Fruit fly (Drosophila melanogaster) whole organism, embryonic: ENCODE measurements around the gene Shmt.

Source experiments
- ATbp ChIP-seq: fragments of 200-800 bp; sonication (Bioruptor generic); optimal IDR thresholded peaks from 2 replicates; lab custom pipeline; 2017; ENCODE audit warnings: missing biosample characterization, mild to moderate bottlenecking, missing genetic modification characterization, missing genetic modification reagents
- B-H1 ChIP-seq: fragments of 200-800 bp; sonication (Bioruptor generic); IDR thresholded peaks from 3 replicates; pipeline ENCODE4 v1.3.6; 2022; ENCODE audit warnings: missing biosample characterization, missing genetic modification characterization
- CG10431 ChIP-seq: fragments of 200-800 bp; sonication (Bioruptor generic); optimal IDR thresholded peaks from 3 replicates; lab custom pipeline; 2018; ENCODE audit warnings: missing biosample characterization, mild to moderate bottlenecking, missing genetic modification characterization
- CG11398 ChIP-seq: fragments of 200-800 bp; sonication (Bioruptor generic); optimal IDR thresholded peaks from 2 replicates; lab custom pipeline; 2016; ENCODE audit warnings: missing biosample characterization, missing genetic modification characterization
- CG13287 ChIP-seq: fragments of 200-800 bp; sonication (Bioruptor generic); IDR thresholded peaks from 2 replicates; pipeline ENCODE4 v1.3.6; 2022; ENCODE audit warnings: missing biosample characterization, missing genetic modification characterization; ENCODE audit not compliant: partially characterized antibody
- CG13894 ChIP-seq: fragments of 200-800 bp; sonication (Bioruptor generic); optimal IDR thresholded peaks from 3 replicates; lab custom pipeline; 2018; ENCODE audit warnings: missing biosample characterization, mild to moderate bottlenecking, missing genetic modification characterization, moderate library complexity
- CG15073 ChIP-seq: fragments of 200-800 bp; sonication (Bioruptor generic); optimal IDR thresholded peaks from 2 replicates; lab custom pipeline; 2016; ENCODE audit warnings: missing biosample characterization, missing genetic modification characterization
- CG1603 ChIP-seq: fragments of 200-800 bp; sonication (Bioruptor generic); optimal IDR thresholded peaks from 2 replicates; lab custom pipeline; 2019; ENCODE audit warnings: missing biosample characterization, mild to moderate bottlenecking, missing genetic modification characterization, moderate library complexity
- CG16779 ChIP-seq: fragments of 200-800 bp; sonication (Bioruptor generic); IDR thresholded peaks from 2 replicates; pipeline ENCODE4 v1.3.6; 2022; ENCODE audit warnings: missing biosample characterization, missing genetic modification characterization
- CG16813 ChIP-seq: fragments of 200-800 bp; sonication (Bioruptor generic); IDR thresholded peaks from 3 replicates; pipeline ENCODE4 v1.3.6; 2022; ENCODE audit warnings: missing biosample characterization, missing genetic modification characterization; ENCODE audit not compliant: partially characterized antibody
- CG17612 ChIP-seq: fragments of 200-800 bp; sonication (Bioruptor generic); IDR thresholded peaks from 2 replicates; pipeline ENCODE4 v1.3.6; 2022; ENCODE audit warnings: missing biosample characterization, missing genetic modification characterization
- CG18262 ChIP-seq: fragments of 200-800 bp; optimal IDR thresholded peaks from 3 replicates; lab custom pipeline; 2019; ENCODE audit warnings: missing biosample characterization, mild to moderate bottlenecking, missing genetic modification characterization, moderate library complexity
- CG2120 ChIP-seq: fragments of 200-800 bp; sonication (Bioruptor generic); optimal IDR thresholded peaks from 3 replicates; lab custom pipeline; 2016; ENCODE audit warnings: missing biosample characterization, missing genetic modification characterization
- CG33557 ChIP-seq: fragments of 200-800 bp; sonication (Bioruptor generic); optimal IDR thresholded peaks from 2 replicates; lab custom pipeline; 2019; ENCODE audit warnings: missing biosample characterization, mild to moderate bottlenecking, missing genetic modification characterization, moderate library complexity
- CG4404 ChIP-seq: fragments of 200-800 bp; sonication (Bioruptor generic); IDR thresholded peaks from 2 replicates; pipeline ENCODE4 v1.3.6; 2022; ENCODE audit warnings: missing biosample characterization, missing genetic modification characterization
- CG4424 ChIP-seq: fragments of 200-800 bp; sonication (Bioruptor generic); optimal IDR thresholded peaks from 3 replicates; lab custom pipeline; 2016; ENCODE audit warnings: missing biosample characterization, missing genetic modification characterization
- CG4730 ChIP-seq: fragments of 200-800 bp; sonication (Bioruptor generic); IDR thresholded peaks from 2 replicates; pipeline ENCODE4 v1.3.6; 2022; ENCODE audit warnings: missing biosample characterization, missing genetic modification characterization
- CG4854 ChIP-seq: fragments of 200-800 bp; sonication (Bioruptor generic); optimal IDR thresholded peaks from 2 replicates; lab custom pipeline; 2016; ENCODE audit warnings: missing biosample characterization, missing genetic modification characterization, inconsistent platforms
- CG7357 ChIP-seq: fragments of 200-800 bp; sonication (Bioruptor generic); IDR thresholded peaks from 3 replicates; pipeline ENCODE4 v1.3.6; 2022; ENCODE audit warnings: missing biosample characterization, missing genetic modification characterization
- D19B ChIP-seq: fragments of 200-800 bp; sonication (Bioruptor generic); optimal IDR thresholded peaks from 2 replicates; lab custom pipeline; 2017; ENCODE audit warnings: missing biosample characterization, mild to moderate bottlenecking, missing genetic modification characterization
- Deaf1 ChIP-seq: fragments of 200-800 bp; optimal IDR thresholded peaks from 3 replicates; lab custom pipeline; 2019; ENCODE audit warnings: missing biosample characterization, mild to moderate bottlenecking, missing genetic modification characterization, moderate library complexity
- Dref ChIP-seq: fragments of 200-800 bp; sonication (Bioruptor generic); IDR thresholded peaks from 2 replicates; pipeline ENCODE4 v1.3.6; 2022; ENCODE audit warnings: missing biosample characterization, missing genetic modification characterization
- Drgx ChIP-seq: fragments of 200-800 bp; sonication (Bioruptor generic); IDR thresholded peaks from 2 replicates; pipeline ENCODE4 v1.3.6; 2022; ENCODE audit warnings: missing biosample characterization, missing genetic modification characterization
- NC2α ChIP-seq: fragments of 200-800 bp; sonication (Bioruptor generic); optimal IDR thresholded peaks from 2 replicates; lab custom pipeline; 2016; ENCODE audit warnings: missing biosample characterization, missing genetic modification characterization
- Tbp ChIP-seq: fragments of >200 bp; optimal IDR thresholded peaks from 2 replicates; lab custom pipeline; 2018; ENCODE audit warnings: missing biosample characterization, missing genetic modification characterization
- YL-1 ChIP-seq: fragments of 200-800 bp; sonication (Bioruptor generic); optimal IDR thresholded peaks from 3 replicates; lab custom pipeline; 2017; ENCODE audit warnings: missing biosample characterization, mild to moderate bottlenecking, missing genetic modification characterization
- abd-A ChIP-seq: fragments of 200-800 bp; sonication (Bioruptor generic); optimal IDR thresholded peaks from 3 replicates; lab custom pipeline; 2019; ENCODE audit warnings: missing biosample characterization, mild to moderate bottlenecking, missing genetic modification characterization, moderate library complexity
- ato ChIP-seq: fragments of 200-800 bp; sonication (Bioruptor generic); IDR thresholded peaks from 2 replicates; pipeline ENCODE4 v1.3.6; 2022; ENCODE audit warnings: missing biosample characterization, missing genetic modification characterization; ENCODE audit not compliant: partially characterized antibody
- bigmax ChIP-seq: fragments of 200-800 bp; sonication (Bioruptor generic); optimal IDR thresholded peaks from 2 replicates; lab custom pipeline; 2018; ENCODE audit warnings: missing biosample characterization, mild to moderate bottlenecking, missing genetic modification characterization
- corto ChIP-seq: fragments of 200-800 bp; sonication (Bioruptor generic); optimal IDR thresholded peaks from 2 replicates; lab custom pipeline; 2016; ENCODE audit warnings: missing biosample characterization, mild to moderate bottlenecking, missing genetic modification characterization, moderate library complexity
- crp ChIP-seq, 2 experiments: fragments of 200-800 bp; sonication (Bioruptor generic); optimal IDR thresholded peaks; 2 replicates in 1 of 2; 3 replicates in 1 of 2; lab custom pipeline; 2017; ENCODE audit warnings: missing biosample characterization in 2 of 2, missing genetic modification characterization in 2 of 2, mild to moderate bottlenecking in 1 of 2, moderate library complexity in 1 of 2
- dati ChIP-seq: fragments of 200-800 bp; sonication (Bioruptor generic); IDR thresholded peaks from 2 replicates; pipeline ENCODE4 v1.3.6; 2022; ENCODE audit warnings: missing biosample characterization, missing genetic modification characterization
- eyg ChIP-seq: fragments of 200-800 bp; sonication (Bioruptor generic); optimal IDR thresholded peaks from 3 replicates; lab custom pipeline; 2016; ENCODE audit warnings: missing biosample characterization, missing genetic modification characterization
- gcm2 ChIP-seq: fragments of 200-800 bp; sonication (Bioruptor generic); optimal IDR thresholded peaks from 2 replicates; lab custom pipeline; 2016; ENCODE audit warnings: missing biosample characterization, missing genetic modification characterization
- gem ChIP-seq: fragments of 200-800 bp; sonication (Bioruptor generic); optimal IDR thresholded peaks from 2 replicates; lab custom pipeline; 2019; ENCODE audit warnings: missing biosample characterization, mild to moderate bottlenecking, missing genetic modification characterization, moderate library complexity
- gsb-n ChIP-seq: fragments of 200-800 bp; sonication (Bioruptor generic); optimal IDR thresholded peaks from 3 replicates; lab custom pipeline; 2018; ENCODE audit warnings: missing biosample characterization, mild to moderate bottlenecking, missing genetic modification characterization
- hbn ChIP-seq: fragments of 200-800 bp; sonication (Bioruptor generic); IDR thresholded peaks from 2 replicates; pipeline ENCODE4 v1.3.6; 2022; ENCODE audit warnings: missing biosample characterization, missing genetic modification characterization; ENCODE audit not compliant: partially characterized antibody
- hth ChIP-seq: fragments of >200 bp; optimal IDR thresholded peaks from 2 replicates; lab custom pipeline; 2017; ENCODE audit warnings: inconsistent platforms
- inv ChIP-seq: fragments of 200-800 bp; sonication (Bioruptor generic); IDR thresholded peaks from 2 replicates; pipeline ENCODE4 v1.3.6; 2022; ENCODE audit warnings: missing biosample characterization, missing genetic modification characterization; ENCODE audit not compliant: partially characterized antibody
- lab ChIP-seq: fragments of 200-800 bp; sonication (Bioruptor generic); optimal IDR thresholded peaks from 3 replicates; lab custom pipeline; 2017; ENCODE audit warnings: missing biosample characterization, missing genetic modification characterization, mild to moderate bottlenecking, moderate library complexity, missing genetic modification reagents
- nau ChIP-seq: fragments of 200-800 bp; sonication (Bioruptor generic); optimal IDR thresholded peaks from 3 replicates; lab custom pipeline; 2017; ENCODE audit warnings: missing biosample characterization, mild to moderate bottlenecking, missing genetic modification characterization, missing genetic modification reagents
- otp ChIP-seq: fragments of 200-800 bp; sonication (Bioruptor generic); IDR thresholded peaks from 3 replicates; pipeline ENCODE4, ENCODE4 v1.3.6; 2022; ENCODE audit warnings: missing biosample characterization, missing genetic modification characterization
- pb ChIP-seq: fragments of 200-800 bp; sonication (Bioruptor generic); optimal IDR thresholded peaks from 3 replicates; lab custom pipeline; 2016; ENCODE audit warnings: missing biosample characterization, missing genetic modification characterization
- sc ChIP-seq, 3 experiments: fragments of >200 bp in 2 of 3; fragments of 200-800 bp in 1 of 3; sonication (Bioruptor generic) in 1 of 3; optimal IDR thresholded peaks; 2 replicates in 2 of 3; 3 replicates in 1 of 3; lab custom pipeline; 2017; ENCODE audit warnings: mild to moderate bottlenecking in 1 of 3, missing biosample characterization in 1 of 3, missing genetic modification characterization in 1 of 3, missing genetic modification reagents in 1 of 3
- seq ChIP-seq: fragments of 200-800 bp; sonication (Bioruptor generic); IDR thresholded peaks from 2 replicates; pipeline ENCODE4 v1.3.6; 2022; ENCODE audit warnings: missing biosample characterization, missing genetic modification characterization
- sob ChIP-seq: fragments of 200-800 bp; sonication (Bioruptor generic); IDR thresholded peaks from 2 replicates; pipeline ENCODE4 v1.3.6; 2022; ENCODE audit warnings: missing biosample characterization, missing genetic modification characterization
- stwl ChIP-seq: fragments of 200-800 bp; sonication (Bioruptor generic); optimal IDR thresholded peaks from 3 replicates; lab custom pipeline; 2018; ENCODE audit warnings: missing biosample characterization, mild to moderate bottlenecking, missing genetic modification characterization, moderate library complexity
- tna ChIP-seq: fragments of 200-800 bp; sonication (Bioruptor generic); IDR thresholded peaks from 2 replicates; pipeline ENCODE4 v1.3.6; 2022; ENCODE audit warnings: missing biosample characterization, missing genetic modification characterization; ENCODE audit not compliant: partially characterized antibody
- vnd ChIP-seq: fragments of 200-800 bp; sonication (Bioruptor generic); IDR thresholded peaks from 3 replicates; pipeline ENCODE4 v1.3.6; 2022; ENCODE audit warnings: missing biosample characterization, missing genetic modification characterization; ENCODE audit not compliant: partially characterized antibody

The Shmt gene

dm6 chrX:5915752-5916493 lies 674 bp downstream of the Shmt start (continued):
- TF ChIP-seq Drgx (GFP tag; lab: Robert Waterston, UW) (peak; percentile 43; the same call in 1 of the 2 replicates), ATbp (GFP tag; lab: Kevin White, UChicago) (no peak), CG15073 (no peak), CG17612 (GFP tag; lab: Robert Waterston, UW) (no peak), B-H1 (GFP tag; lab: Robert Waterston, UW) (no peak), dati (no peak), gcm2 (GFP tag; lab: Kevin White, UChicago) (no peak), nau (GFP tag; lab: Kevin White, UChicago) (no peak), ato (GFP tag; lab: Robert Waterston, UW) (no peak), crp (GFP tag; optimal IDR thresholded peaks at IDR 0.05; lab: Kevin White, UChicago) (no peak), D19B (GFP tag; lab: Kevin White, UChicago) (no peak), CG10431 (GFP tag; lab: Kevin White, UChicago) (no peak), CG2120 (GFP tag; lab: Kevin White, UChicago) (no peak), bigmax (GFP tag; lab: Kevin White, UChicago) (no peak), CG7357 (no peak), YL-1 (GFP tag; lab: Kevin White, UChicago) (no peak), CG16813 (GFP tag; lab: Robert Waterston, UW) (no peak), CG16779 (GFP tag; lab: Robert Waterston, UW) (no peak), CG4730 (GFP tag; lab: Robert Waterston, UW) (no peak), NC2α (GFP tag; lab: Kevin White, UChicago) (no peak), corto (GFP tag; lab: Kevin White, UChicago) (no peak), inv (GFP tag; lab: Robert Waterston, UW) (no peak), pb (GFP tag; lab: Kevin White, UChicago) (no peak), abd-A (no peak), Deaf1 (tag; lab: Kevin White, UChicago) (no peak), CG4854 (GFP tag; lab: Kevin White, UChicago) (no peak), vnd (GFP tag; lab: Robert Waterston, UW) (peak; percentile 16; the same call in 1 of the 3 replicates), tna (GFP tag; lab: Robert Waterston, UW) (no peak), Tbp (GFP tag; lab: Kevin White, UChicago) (no peak), stwl (tag; lab: Kevin White, UChicago) (no peak), gsb-n (no peak), seq (GFP tag; lab: Robert Waterston, UW) (no peak), CG33557 (no peak), CG11398 (no peak), sob (GFP tag; lab: Robert Waterston, UW) (no peak), Dref (GFP tag; lab: Robert Waterston, UW) (0 out of 2 replicates have a peak, but pooled peaks have one; percentile 32), otp (GFP tag; lab: Robert Waterston, UW) (no peak), eyg (GFP tag; lab: Kevin White, UChicago) (no peak), lab (GFP tag; lab: Kevin White, UChicago) (peak; percentile 1), CG4424 (GFP tag; lab: Kevin White, UChicago) (no peak), hbn (GFP tag; lab: Robert Waterston, UW) (no peak), CG4404 (GFP tag; lab: Robert Waterston, UW) (no peak), gem (tag; lab: Kevin White, UChicago) (no peak), CG13287 (GFP tag; lab: Robert Waterston, UW) (peak; percentile 41), sc (optimal IDR thresholded peaks at IDR 0.05; lab: Kevin White, UChicago) (no peak), sc (GFP tag; optimal IDR thresholded peaks at IDR 0.05; lab: Kevin White, UChicago) (no peak), CG18262 (tag; lab: Kevin White, UChicago) (no peak), CG13894 (tag; lab: Kevin White, UChicago) (no peak), hth (lab: Kevin White, UChicago) (no peak), CG1603 (no peak)
